Worm (Caenorhabditis elegans) whole organism, early embryonic: ENCODE results near the gene R04B5.7.
A peak's percentile ranks its signal among the peaks of the same experiment; 100 is the strongest.

ENCODE experiments used
- B0310.2 ChIP-seq: sonication (generic microtip); optimal IDR thresholded peaks from 2 replicates; lab custom pipeline; 2016; ENCODE audit warnings: mild to moderate bottlenecking, missing genetic modification characterization, missing compliant biosample characterization
- F13C5.2 ChIP-seq: sonication (generic microtip); optimal IDR thresholded peaks from 2 replicates; lab custom pipeline; 2017; ENCODE audit warnings: mild to moderate bottlenecking, missing genetic modification characterization, inconsistent platforms, missing compliant biosample characterization
- aly-1 ChIP-seq: sonication (generic microtip); optimal IDR thresholded peaks from 2 replicates; lab custom pipeline; 2016; ENCODE audit warnings: missing genetic modification characterization, missing compliant biosample characterization
- ama-1 ChIP-seq: fragments of 150-350 bp; optimal IDR thresholded peaks from 2 replicates; lab custom pipeline; 2014
- ceh-13 ChIP-seq: fragments of 200-800 bp; sonication (Bioruptor generic); optimal IDR thresholded peaks from 2 replicates; lab custom pipeline; 2018; ENCODE audit warnings: mild to moderate bottlenecking, missing genetic modification characterization, missing compliant biosample characterization
- ceh-36 ChIP-seq: sonication (generic microtip); optimal IDR thresholded peaks from 2 replicates; lab custom pipeline; 2016; ENCODE audit warnings: missing genetic modification characterization, inconsistent platforms, missing compliant biosample characterization
- ets-7 ChIP-seq: sonication (generic microtip); optimal IDR thresholded peaks from 2 replicates; lab custom pipeline; 2016; ENCODE audit warnings: missing genotype, missing genetic modification characterization, missing compliant biosample characterization
- flt-1 ChIP-seq: fragments of 200-800 bp; sonication (Bioruptor generic); IDR thresholded peaks from 2 replicates; pipeline ENCODE4 v1.3.6; 2022; ENCODE audit warnings: missing genetic modification characterization, missing compliant biosample characterization
- hmbx-1 ChIP-seq: sonication (generic microtip); optimal IDR thresholded peaks from 2 replicates; lab custom pipeline; 2016; ENCODE audit warnings: mild to moderate bottlenecking, missing genetic modification characterization, missing compliant biosample characterization
- hmg-4 ChIP-seq: fragments of 200-800 bp; sonication (Bioruptor generic); optimal IDR thresholded peaks from 2 replicates; lab custom pipeline; 2018; ENCODE audit warnings: mild to moderate bottlenecking, missing genetic modification characterization, missing compliant biosample characterization
- hnd-1 ChIP-seq: sonication (generic microtip); optimal IDR thresholded peaks from 2 replicates; lab custom pipeline; 2016; ENCODE audit warnings: missing genetic modification characterization, missing compliant biosample characterization
- pes-1 ChIP-seq: fragments of 200-800 bp; sonication (Bioruptor generic); IDR thresholded peaks from 2 replicates; pipeline ENCODE4 v1.3.6; 2022; ENCODE audit warnings: missing genetic modification reagents, missing genetic modification characterization, missing compliant biosample characterization
- scrt-1 ChIP-seq: fragments of 200-800 bp; sonication (Bioruptor generic); IDR thresholded peaks from 2 replicates; pipeline ENCODE4 v1.3.6; 2022; ENCODE audit warnings: missing genetic modification characterization, missing compliant biosample characterization
- sea-1 ChIP-seq: fragments of 200-800 bp; sonication (Bioruptor generic); conservative IDR thresholded peaks from 2 replicates; pipeline ENCODE4 v1.3.6; 2022; ENCODE audit warnings: missing genetic modification characterization, missing compliant biosample characterization
- tbx-11 ChIP-seq: fragments of 200-800 bp; sonication (Bioruptor generic); IDR thresholded peaks from 2 replicates; pipeline ENCODE4 v1.3.6; 2022; ENCODE audit warnings: missing genetic modification characterization, missing compliant biosample characterization
- tbx-37 ChIP-seq: fragments of 200-800 bp; sonication (Bioruptor generic); conservative IDR thresholded peaks from 2 replicates; pipeline ENCODE4 v1.3.6; 2022; ENCODE audit warnings: missing genetic modification reagents, missing genetic modification characterization, missing compliant biosample characterization
- tra-4 ChIP-seq: sonication (generic microtip); optimal IDR thresholded peaks from 2 replicates; lab custom pipeline; 2017; ENCODE audit warnings: missing genetic modification characterization, missing compliant biosample characterization

Gene R04B5.7

ce11 chrV:10049192-10049816 is 41.1 kb downstream of the R04B5.7 start:
- TF ChIP-seq tbx-11 (GFP tag; lab: Robert Waterston, UW) (0 out of 2 replicates have a peak, but pooled peaks have one; percentile 12), scrt-1 (GFP tag; lab: Robert Waterston, UW) (0 out of 2 replicates have a peak, but pooled peaks have one; percentile 29), pes-1 (0 out of 2 replicates have a peak, but pooled peaks have one; percentile 60)

ce11 chrV:10047189-10047588 is 43.2 kb downstream of the R04B5.7 start:
- TF ChIP-seq hnd-1 (tag; lab: Kevin White, UChicago) (no peak), flt-1 (no peak), sea-1 (no peak), F13C5.2 (tag; lab: Kevin White, UChicago) (no peak), pes-1 (no peak), ceh-36 (tag; lab: Kevin White, UChicago) (no peak), tra-4 (tag; lab: Kevin White, UChicago) (no peak), B0310.2 (tag; lab: Kevin White, UChicago) (no peak), hmbx-1 (no peak), ets-7 (no peak), tbx-37 (GFP tag; lab: Robert Waterston, UW) (no peak), hmg-4 (no peak), tbx-11 (GFP tag; lab: Robert Waterston, UW) (no peak), ama-1 (lab: Kevin White, UChicago) (no peak)

- TF ChIP-seq F13C5.2 (tag; lab: Kevin White, UChicago) (no peak), hmg-4 (no peak), pes-1 (no peak), B0310.2 (tag; lab: Kevin White, UChicago) (no peak), aly-1 (tag; lab: Kevin White, UChicago) (no peak), scrt-1 (GFP tag; lab: Robert Waterston, UW) (no peak), flt-1 (no peak), tbx-37 (GFP tag; lab: Robert Waterston, UW) (no peak), sea-1 (no peak), hmbx-1 (no peak), hnd-1 (tag; lab: Kevin White, UChicago) (no peak), ceh-13 (GFP tag; lab: Kevin White, UChicago) (no peak), ama-1 (lab: Kevin White, UChicago) (no peak), ceh-36 (tag; lab: Kevin White, UChicago) (no peak), ets-7 (no peak), tra-4 (tag; lab: Kevin White, UChicago) (no peak), tbx-11 (GFP tag; lab: Robert Waterston, UW) (no peak)
Observed at ce11 chrV:10046503-10046902, 43.9 kb downstream of the R04B5.7 start.

- TF ChIP-seq B0310.2 (tag; lab: Kevin White, UChicago): no peak
Observed at ce11 chrV:10044735-10045134, 45.6 kb downstream of the R04B5.7 start.

ce11 chrV:10043234-10043796 is 47.0 kb downstream of the R04B5.7 start, which contains the start of gene T06E8.8:
Gene T06E8.8, plus strand, starts transcription at chrV:10043746.
- no peak for TF ChIP-seq sea-1

ce11 chrV:10042254-10042653 is 48.1 kb downstream of the R04B5.7 start:
- 0 out of 2 replicates have a peak, but pooled peaks have one; percentile 9 for TF ChIP-seq flt-1
- no peak for TF ChIP-seq ceh-36 (tag; lab: Kevin White, UChicago)
- no peak for TF ChIP-seq tbx-11 (GFP tag; lab: Robert Waterston, UW)
- TF ChIP-seq F13C5.2 (tag; lab: Kevin White, UChicago): peak; percentile 47

ce11 chrV:10041484-10041883 is 48.9 kb downstream of the R04B5.7 start:
- no peak for TF ChIP-seq hnd-1 (tag; lab: Kevin White, UChicago)
- no peak for TF ChIP-seq pes-1
- TF ChIP-seq ceh-13 (GFP tag; lab: Kevin White, UChicago): no peak
- no peak for TF ChIP-seq aly-1 (tag; lab: Kevin White, UChicago)
- TF ChIP-seq sea-1: no peak
- TF ChIP-seq ceh-36 (tag; lab: Kevin White, UChicago): no peak
- no peak for TF ChIP-seq tbx-11 (GFP tag; lab: Robert Waterston, UW)
- no peak for TF ChIP-seq flt-1
- no peak for TF ChIP-seq F13C5.2 (tag; lab: Kevin White, UChicago)
- TF ChIP-seq tra-4 (tag; lab: Kevin White, UChicago): no peak
- TF ChIP-seq hmbx-1: no peak
- TF ChIP-seq B0310.2 (tag; lab: Kevin White, UChicago): no peak
- TF ChIP-seq ama-1 (lab: Kevin White, UChicago): no peak
- no peak for TF ChIP-seq tbx-37 (GFP tag; lab: Robert Waterston, UW)
- no peak for TF ChIP-seq hmg-4
- no peak for TF ChIP-seq ets-7
- no peak for TF ChIP-seq scrt-1 (GFP tag; lab: Robert Waterston, UW)

- TF ChIP-seq aly-1 (tag; lab: Kevin White, UChicago): peak; percentile 21
- no peak for TF ChIP-seq tbx-11 (GFP tag; lab: Robert Waterston, UW)
- peak; percentile 23 for TF ChIP-seq F13C5.2 (tag; lab: Kevin White, UChicago)
- TF ChIP-seq B0310.2 (tag; lab: Kevin White, UChicago): peak; percentile 2
- no peak for TF ChIP-seq ets-7
- no peak for TF ChIP-seq flt-1
- TF ChIP-seq tra-4 (tag; lab: Kevin White, UChicago): no peak
- TF ChIP-seq ceh-36 (tag; lab: Kevin White, UChicago): no peak
- TF ChIP-seq ceh-13 (GFP tag; lab: Kevin White, UChicago): no peak
- 0 out of 2 replicates have a peak, but pooled peaks have one; percentile 9 for TF ChIP-seq tbx-37 (GFP tag; lab: Robert Waterston, UW)
- peak; percentile 45; the same call in 1 of the 2 replicates for TF ChIP-seq sea-1
- no peak for TF ChIP-seq ama-1 (lab: Kevin White, UChicago)
- TF ChIP-seq hnd-1 (tag; lab: Kevin White, UChicago): no peak
- peak; percentile 47 for TF ChIP-seq hmg-4
- no peak for TF ChIP-seq scrt-1 (GFP tag; lab: Robert Waterston, UW)
- no peak for TF ChIP-seq hmbx-1
- no peak for TF ChIP-seq pes-1
Observed at ce11 chrV:10039837-10040236, 50.5 kb downstream of the R04B5.7 start.
